Fruit fly (Drosophila melanogaster): ENCODE data around the gene COX5B.

- TF ChIP-seq CG8478 (optimal IDR thresholded peaks at IDR 0.05) = no peak
- no peak for TF ChIP-seq pan (optimal IDR thresholded peaks at IDR 0.05)
These were observed 24.6 kb upstream of the COX5B start for dm6 chr2L:6532977-6533376.
